Fruit fly (Drosophila melanogaster): Measurements from ENCODE around the gene comt.

comt gene

DNA sequence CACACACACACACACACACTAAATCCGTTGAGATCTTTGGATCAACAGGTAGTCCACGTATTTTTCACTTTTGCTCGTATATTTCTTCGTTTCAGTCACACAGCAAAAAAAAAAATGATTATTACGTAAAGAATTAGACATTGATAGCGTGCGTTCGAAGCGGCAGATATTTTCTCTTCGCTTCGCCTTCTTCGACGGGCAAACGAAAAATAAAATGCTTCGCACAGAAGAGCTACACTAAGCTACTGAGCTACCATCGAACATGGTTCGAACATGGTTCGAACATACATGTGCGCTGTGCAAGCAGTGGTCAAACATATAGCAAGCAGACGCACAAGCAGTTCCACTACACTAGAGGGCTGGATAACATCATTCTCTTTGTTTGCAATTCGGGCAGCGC lies 1.9 kb upstream of the comt start (continued):
- TF ChIP-seq trem (tag; optimal IDR thresholded peaks at IDR 0.05) (no peak), Hr51 (GFP tag; optimal IDR thresholded peaks at IDR 0.05) (no peak), grn (GFP tag; optimal IDR thresholded peaks at IDR 0.05) (no peak), sd (tag; optimal IDR thresholded peaks at IDR 0.05) (peak; percentile 24), Dip2 (GFP tag; IDR thresholded peaks at IDR 0.05) (no peak), Nf-YB (GFP tag; optimal IDR thresholded peaks at IDR 0.05) (no peak), CG33213 (GFP tag; optimal IDR thresholded peaks at IDR 0.05) (peak; percentile 9), CG10274 (GFP tag; optimal IDR thresholded peaks at IDR 0.05) (no peak), Ada2b (GFP tag; IDR thresholded peaks at IDR 0.05) (no peak), jing (GFP tag; optimal IDR thresholded peaks at IDR 0.05) (no peak), pum (GFP tag; optimal IDR thresholded peaks at IDR 0.05) (no peak), CG7372 (GFP tag; IDR thresholded peaks at IDR 0.05) (no peak), nerfin-1 (tag; optimal IDR thresholded peaks at IDR 0.05) (no peak), scrt (GFP tag; optimal IDR thresholded peaks at IDR 0.05) (peak; percentile 64), zfh2 (GFP tag; optimal IDR thresholded peaks at IDR 0.05) (no peak), Myb (GFP tag; optimal IDR thresholded peaks at IDR 0.05) (peak; percentile 2), CG18011 (GFP tag; optimal IDR thresholded peaks at IDR 0.05) (peak; percentile 86), Asciz (GFP tag; optimal IDR thresholded peaks at IDR 0.05) (no peak), Six4 (GFP tag; optimal IDR thresholded peaks at IDR 0.05) (no peak), Hr78 (GFP tag; optimal IDR thresholded peaks at IDR 0.05) (no peak), CG8765 (GFP tag; IDR thresholded peaks at IDR 0.05) (no peak), croc (GFP tag; conservative IDR thresholded peaks at IDR 0.05) (no peak), CG11560 (tag; IDR thresholded peaks at IDR 0.05) (no peak), CG2129 (GFP tag; IDR thresholded peaks at IDR 0.05; ENCODE audit: partially characterized antibody) (no peak), Xbp1 (GFP tag; optimal IDR thresholded peaks at IDR 0.05) (no peak), pb (GFP tag; optimal IDR thresholded peaks at IDR 0.05) (no peak), odd (GFP tag; optimal IDR thresholded peaks at IDR 0.05) (peak; percentile 3), ftz-f1 (GFP tag; optimal IDR thresholded peaks at IDR 0.05) (no peak), CG2875 (GFP tag; optimal IDR thresholded peaks at IDR 0.05) (no peak), Gsc (GFP tag; IDR thresholded peaks at IDR 0.05) (no peak), CG5180 (GFP tag; optimal IDR thresholded peaks at IDR 0.05) (peak; percentile 100), CG18262 (tag; optimal IDR thresholded peaks at IDR 0.05) (peak; percentile 15), CG2202 (tag; optimal IDR thresholded peaks at IDR 0.05) (no peak), salm (tag; optimal IDR thresholded peaks at IDR 0.05) (no peak), CG18764 (GFP tag; optimal IDR thresholded peaks at IDR 0.05) (no peak), hb (GFP tag; IDR thresholded peaks at IDR 0.05; ENCODE audit: partially characterized antibody) (no peak), phol (tag; optimal IDR thresholded peaks at IDR 0.05) (no peak), tll (GFP tag; optimal IDR thresholded peaks at IDR 0.05) (no peak), pnt (GFP tag; optimal IDR thresholded peaks at IDR 0.05) (no peak), lab (GFP tag; optimal IDR thresholded peaks at IDR 0.05) (peak; percentile 61), insv (GFP tag; optimal IDR thresholded peaks at IDR 0.05) (peak in 1 of 2 experiments; percentile 32), toy (GFP tag; IDR thresholded peaks at IDR 0.05) (no peak), wdn (GFP tag; IDR thresholded peaks at IDR 0.05) (no peak), HmgD (GFP tag; optimal IDR thresholded peaks at IDR 0.05) (no peak), tio (GFP tag; optimal IDR thresholded peaks at IDR 0.05) (no peak), CG14667 (GFP tag; IDR thresholded peaks at IDR 0.05) (no peak), CG7839 (tag; optimal IDR thresholded peaks at IDR 0.05) (peak; percentile 13), z (GFP tag; IDR thresholded peaks at IDR 0.05) (0 out of 3 replicates have a peak, but pooled peaks have one; percentile 55), CG33557 (GFP tag; optimal IDR thresholded peaks at IDR 0.05) (no peak), CG7928 (GFP tag; optimal IDR thresholded peaks at IDR 0.05) (peak; percentile 90), Ravus (GFP tag; IDR thresholded peaks at IDR 0.05) (no peak)
